Worm (Caenorhabditis elegans) whole organism, L3 larva: Measurements from ENCODE around the gene C16D9.6.

ENCODE experiments used
- egl-27 ChIP-seq: sonication (generic microtip); optimal IDR thresholded peaks from 4 replicates; lab custom pipeline; 2017; ENCODE audit warnings: missing biosample characterization, missing genetic modification reagents, missing genetic modification characterization
- elt-2 ChIP-seq: sonication (generic microtip); optimal IDR thresholded peaks from 2 replicates; lab custom pipeline; 2016; ENCODE audit warnings: missing genetic modification reagents, mild to moderate bottlenecking, missing genetic modification characterization, missing compliant biosample characterization
- nhr-77 ChIP-seq: fragments of 150-350 bp; optimal IDR thresholded peaks from 2 replicates; lab custom pipeline; 2014; ENCODE audit warnings: missing biosample characterization, missing genetic modification characterization

C16D9.6 gene

ce11 chrV:8198994-8199393 lies 51.1 kb downstream of the C16D9.6 start, which contains the start of gene F20D6.11:
F20D6.11 (minus strand) TSS chrV:8199094.
- TF ChIP-seq elt-2 (tag; lab: Kevin White, UChicago) (peak; percentile 18), egl-27 (tag; lab: Kevin White, UChicago) (no peak), nhr-77 (no peak)
